Fruit fly (Drosophila melanogaster): ENCODE data around the gene SCAR.

SCAR gene

DNA sequence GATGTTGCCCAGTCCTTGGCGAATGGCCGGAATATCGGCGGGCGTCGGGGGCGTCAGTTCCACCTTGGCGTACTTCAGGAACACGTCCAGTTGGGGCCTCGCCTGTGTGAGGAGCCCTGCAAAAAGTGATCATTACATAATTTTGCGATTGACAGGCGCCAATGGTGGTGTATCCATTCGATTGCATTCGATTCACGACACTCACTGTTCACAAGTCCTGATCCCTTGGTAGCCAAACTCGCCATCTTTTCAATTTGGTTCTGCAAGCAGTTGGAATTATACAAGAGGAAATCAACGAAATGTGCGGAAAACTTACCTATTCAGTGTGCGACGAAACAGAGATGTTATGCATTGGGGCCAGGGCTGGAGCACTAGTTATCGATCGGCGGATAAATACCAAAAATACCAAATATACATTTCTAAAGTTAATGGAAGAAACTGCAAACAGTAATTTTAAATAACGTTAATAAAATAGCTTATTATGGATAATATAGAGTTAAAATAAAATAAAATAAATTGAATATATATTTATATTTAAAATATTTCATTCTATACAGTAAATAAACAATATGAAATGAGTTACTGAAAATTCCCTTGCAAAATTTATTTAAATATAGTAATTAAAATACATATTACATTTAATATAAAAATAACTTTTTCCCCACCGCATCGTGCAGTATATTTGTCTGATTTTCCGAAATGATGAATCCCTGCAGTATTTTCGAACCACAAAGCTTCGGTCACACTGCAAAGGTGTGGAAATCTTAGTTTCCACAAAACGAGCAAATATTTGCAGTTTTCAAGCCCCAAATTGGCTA, at the start of gene SCAR, which contains the start of gene ATPsynG:
Gene SCAR (plus strand): TSS at position 727 of the 818 bp plus-strand sequence.
Gene ATPsynG (minus strand): TSS at position 354 of the 818 bp plus-strand sequence.
- TF ChIP-seq CG8478 (optimal IDR thresholded peaks at IDR 0.05) (no peak), CTCF (optimal IDR thresholded peaks at IDR 0.05) (peak; percentile 17 to 21)

DNA sequence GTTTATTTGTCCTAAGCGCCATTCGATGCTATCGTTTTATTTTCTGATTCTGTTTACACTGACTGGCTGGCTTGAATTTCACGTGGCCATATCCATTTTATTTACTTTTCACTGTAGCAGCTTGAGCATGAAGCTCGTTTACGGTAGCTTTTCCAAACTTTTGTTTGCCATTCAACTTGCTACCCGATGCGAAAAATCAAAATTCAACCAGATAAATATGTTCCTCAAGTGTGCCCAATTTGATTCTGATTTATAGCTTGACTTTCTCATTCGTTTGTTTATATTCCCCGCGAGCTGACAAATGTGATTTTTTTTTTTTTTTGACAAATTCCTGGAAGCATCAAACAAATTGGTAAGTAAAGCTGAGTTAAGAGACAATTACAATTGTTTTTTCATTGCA, 40.2 kb upstream of the SCAR start, which contains the start of gene CG14072:
Gene CG14072 (plus strand): TSS at position 301 of the 400 bp plus-strand sequence.
- TF ChIP-seq CG8478 (optimal IDR thresholded peaks at IDR 0.05): no peak
- TF ChIP-seq CTCF (optimal IDR thresholded peaks at IDR 0.05): no peak

DNA sequence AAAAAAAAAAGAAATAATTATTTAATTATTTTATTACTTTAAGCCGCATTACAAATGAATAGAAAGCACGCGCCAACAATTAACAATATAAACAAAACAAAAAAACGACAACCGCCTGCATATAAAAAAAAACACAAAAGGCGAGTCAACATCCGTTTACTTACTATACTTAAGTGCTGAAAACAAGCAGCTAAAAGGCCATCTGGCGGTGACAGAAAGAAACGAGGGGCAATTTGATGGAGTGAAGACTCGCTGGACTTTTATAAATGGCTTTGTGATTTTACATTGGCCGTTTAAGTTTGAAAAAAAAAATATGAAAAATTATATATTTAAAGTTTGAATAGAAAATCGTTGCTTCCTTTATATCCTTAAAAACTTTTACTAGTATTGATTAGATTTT, 36.4 kb upstream of the SCAR start:
- TF ChIP-seq CTCF (optimal IDR thresholded peaks at IDR 0.05) (peak in 1 of 2 experiments; percentile 67), CG8478 (optimal IDR thresholded peaks at IDR 0.05) (no peak)

DNA sequence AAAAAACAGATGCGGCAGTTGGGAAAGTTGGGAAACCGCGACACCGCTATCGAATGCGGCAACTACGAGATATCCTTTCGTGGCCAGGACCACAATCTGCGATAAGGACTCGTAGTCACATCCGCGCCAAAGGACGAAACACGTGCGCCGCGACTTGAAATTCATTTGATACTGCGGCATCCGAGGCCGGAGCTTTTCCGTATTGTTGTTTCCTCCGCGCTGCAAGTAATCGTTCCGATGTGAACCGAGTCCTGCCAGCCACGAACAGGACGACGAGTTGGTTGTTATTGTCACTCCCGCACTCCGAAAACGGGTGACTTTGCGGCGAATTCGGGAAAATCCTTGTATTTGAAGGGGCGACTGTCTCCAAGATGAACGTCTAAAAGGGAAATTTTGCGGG, 12.6 kb upstream of the SCAR start, which contains the start of gene dpr2:
Gene dpr2 (minus strand): TSS at position 175 of the 400 bp plus-strand sequence.
- TF ChIP-seq CTCF (optimal IDR thresholded peaks at IDR 0.05) (no peak), CG8478 (optimal IDR thresholded peaks at IDR 0.05) (no peak)

DNA sequence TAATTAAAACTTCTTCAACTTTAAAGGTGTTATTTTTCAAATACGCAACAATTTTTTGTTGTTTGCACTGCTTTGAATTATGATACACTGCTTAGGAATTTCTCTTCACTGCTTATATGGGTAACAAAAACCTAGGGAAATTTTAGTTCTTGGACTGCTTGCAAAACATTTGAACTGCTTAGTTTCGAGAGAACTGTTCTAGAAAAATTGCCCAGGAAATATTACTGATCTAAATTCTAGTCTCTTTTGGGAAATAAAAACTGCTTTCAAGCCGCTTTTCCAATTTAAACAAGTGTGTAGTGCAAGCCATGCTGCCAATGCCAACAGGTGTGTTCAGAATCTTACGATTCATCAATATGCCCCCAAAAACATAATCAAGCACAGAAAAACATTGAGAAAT, 12.1 kb upstream of the SCAR start:
- TF ChIP-seq CTCF (optimal IDR thresholded peaks at IDR 0.05) (peak; percentile 1 to 59), CG8478 (optimal IDR thresholded peaks at IDR 0.05) (no peak)

DNA sequence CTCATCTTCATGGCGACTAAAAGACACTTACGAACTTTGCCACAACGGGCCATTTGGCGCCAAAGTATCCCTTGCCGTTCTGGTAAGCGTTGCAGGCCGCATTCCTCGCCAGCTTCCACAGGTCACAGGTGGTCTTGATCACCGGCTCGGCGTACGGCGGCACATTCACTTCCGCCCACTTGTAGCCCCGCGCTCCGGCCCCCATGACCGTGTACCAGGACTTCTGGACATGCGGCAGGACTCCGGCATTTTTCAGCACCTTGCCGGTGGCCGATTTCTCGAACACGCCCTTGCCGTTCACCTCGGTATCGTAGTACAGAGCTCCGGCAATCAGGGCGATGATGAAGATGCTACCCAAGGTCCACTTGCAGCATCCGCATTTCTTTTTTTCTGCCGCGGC, 10.6 kb upstream of the SCAR start:
- no peak for TF ChIP-seq CTCF (optimal IDR thresholded peaks at IDR 0.05)
- TF ChIP-seq CG8478 (optimal IDR thresholded peaks at IDR 0.05): no peak

DNA sequence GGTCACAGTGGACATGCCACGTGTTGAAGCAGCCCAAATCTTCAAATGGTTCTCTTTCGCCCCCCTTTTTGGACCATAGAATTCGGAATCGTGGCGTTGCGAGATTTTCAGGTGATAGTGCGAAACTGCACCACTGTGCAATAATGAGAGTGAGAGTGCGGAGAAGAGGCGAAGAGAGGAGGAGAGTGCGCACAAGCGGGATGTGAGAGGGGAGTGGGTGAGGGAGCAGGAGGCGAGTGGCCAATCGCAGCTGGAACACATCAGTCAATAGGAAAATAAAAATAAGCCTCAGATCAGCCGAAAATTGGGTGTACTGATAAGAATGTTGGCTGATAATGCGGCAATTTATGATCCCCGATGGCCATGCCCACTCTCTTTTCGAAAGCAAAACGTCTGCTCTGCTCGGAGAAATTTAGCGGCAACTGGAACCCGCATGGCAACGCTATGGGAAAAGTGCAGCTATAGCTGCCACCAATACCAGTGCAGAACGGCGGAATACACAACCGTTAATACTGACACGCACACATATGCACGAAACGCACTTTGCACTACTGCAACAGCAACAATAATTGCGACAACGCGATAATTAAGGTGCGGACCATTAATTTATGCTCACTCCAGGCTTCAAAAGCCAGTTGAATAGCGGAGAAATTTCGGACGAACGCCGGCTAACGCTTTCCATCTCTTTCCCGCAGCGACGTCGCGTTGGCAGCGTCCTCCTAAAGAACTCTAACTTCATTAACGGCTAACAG, 9.1 kb upstream of the SCAR start:
- TF ChIP-seq CTCF (optimal IDR thresholded peaks at IDR 0.05) (no peak), CG8478 (optimal IDR thresholded peaks at IDR 0.05) (no peak)

DNA sequence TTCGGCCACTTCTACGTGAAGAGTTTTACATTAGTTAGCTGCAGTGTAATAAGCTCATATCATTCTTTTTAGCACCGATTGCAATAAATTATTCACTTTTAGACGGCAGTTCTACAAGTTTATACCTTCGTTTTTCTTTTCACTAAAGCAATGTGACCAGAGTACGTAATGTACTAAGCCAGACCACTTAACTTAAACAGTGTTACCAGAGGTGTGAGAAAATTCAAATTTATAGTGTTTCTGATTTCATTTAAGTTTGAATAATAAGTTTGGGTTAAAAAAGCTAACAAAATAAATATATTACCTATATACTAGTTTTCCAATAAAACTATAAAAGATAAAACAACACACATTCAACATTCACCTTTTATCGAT, 8.6 kb upstream of the SCAR start:
- no peak for TF ChIP-seq CG8478 (optimal IDR thresholded peaks at IDR 0.05)
- no peak for TF ChIP-seq CTCF (optimal IDR thresholded peaks at IDR 0.05)

DNA sequence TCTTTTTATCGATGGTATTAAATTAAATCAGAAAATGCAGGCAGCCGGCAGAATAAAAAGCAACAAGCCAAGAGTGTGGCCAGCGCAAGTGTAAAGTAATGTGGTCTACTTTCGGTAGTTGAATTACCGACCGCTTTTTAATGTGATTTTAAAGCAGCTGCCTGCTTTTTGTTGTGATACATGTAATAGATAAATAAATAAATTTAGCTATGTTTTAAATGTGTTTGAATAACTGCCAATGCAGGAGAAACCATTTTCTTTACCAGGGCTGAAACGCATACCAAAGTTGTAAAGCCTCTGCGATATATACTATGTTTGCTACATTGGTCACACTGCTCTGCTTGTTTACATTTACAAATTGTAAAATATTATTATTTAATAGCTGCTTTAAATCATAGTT, 6.4 kb upstream of the SCAR start, which contains the start of the genes Tmem214 and YL-1:
Gene Tmem214 (minus strand): TSS at position 142 of the 400 bp plus-strand sequence.
Gene YL-1 (plus strand): TSS at position 310 of the 400 bp plus-strand sequence.
- TF ChIP-seq CG8478 (optimal IDR thresholded peaks at IDR 0.05) (no peak), CTCF (optimal IDR thresholded peaks at IDR 0.05) (no peak)

DNA sequence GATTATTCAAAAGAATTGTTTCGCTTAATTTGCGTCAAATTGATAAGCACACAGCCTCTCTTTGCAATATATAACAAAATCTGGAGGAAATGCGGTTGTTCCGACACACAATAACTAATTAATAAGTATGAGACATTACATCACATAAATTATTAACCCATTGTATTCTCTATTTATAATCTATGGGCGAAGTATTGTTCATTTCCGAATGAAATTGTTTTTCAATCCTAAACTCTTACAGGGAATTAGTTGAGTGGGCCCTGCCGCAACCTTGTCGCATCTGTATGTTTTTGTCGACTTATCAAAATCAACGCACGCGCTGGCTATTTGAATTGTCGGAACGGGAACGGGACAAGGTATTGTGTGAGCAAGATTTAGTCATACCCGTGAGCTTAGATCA, 4.3 kb upstream of the SCAR start, which contains the start of gene CG16743:
Gene CG16743 (plus strand): TSS at position 57 of the 400 bp plus-strand sequence.
- no peak for TF ChIP-seq CTCF (optimal IDR thresholded peaks at IDR 0.05)
- no peak for TF ChIP-seq CG8478 (optimal IDR thresholded peaks at IDR 0.05)

DNA sequence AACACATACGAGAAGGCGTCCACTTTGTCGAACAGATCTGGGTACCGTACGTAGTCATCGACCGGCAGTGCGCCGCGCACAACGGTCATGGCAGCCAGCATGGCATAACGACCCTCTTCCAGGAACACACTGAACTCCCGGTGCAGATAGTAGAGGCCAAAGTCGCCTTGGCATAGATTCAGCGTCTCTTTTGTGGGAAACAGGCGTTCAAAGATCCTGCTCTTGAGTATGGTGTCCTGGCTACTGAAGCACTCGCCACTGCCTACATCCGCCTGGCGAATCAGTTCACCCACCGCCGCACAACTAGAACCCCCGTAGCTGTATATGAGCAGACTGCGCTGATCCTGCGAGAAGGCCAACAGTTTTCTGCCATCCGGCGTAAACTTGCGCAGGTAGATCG, 1.9 kb upstream of the SCAR start:
- no peak for TF ChIP-seq CTCF (optimal IDR thresholded peaks at IDR 0.05)

DNA sequence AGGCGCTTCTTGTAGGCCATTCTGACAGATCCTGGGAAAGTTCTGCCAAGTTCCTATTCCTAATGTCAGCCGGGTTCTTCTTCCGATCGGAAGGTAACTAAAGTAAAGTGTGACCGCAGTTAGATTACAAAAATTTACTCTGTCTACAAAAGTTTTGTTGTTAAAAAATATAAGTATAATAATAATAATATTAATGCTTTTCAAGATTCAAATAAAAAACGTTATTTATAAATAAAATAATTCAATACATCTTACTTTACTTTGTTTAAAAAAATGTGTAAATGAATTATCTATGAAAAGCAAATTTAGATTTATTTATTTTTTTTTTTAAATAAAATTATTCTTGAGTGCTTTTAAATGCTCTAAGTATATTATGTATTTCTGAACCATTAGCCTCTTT, 1.4 kb upstream of the SCAR start, which contains the start of gene abo:
Gene abo (minus strand): TSS at position 101 of the 400 bp plus-strand sequence.
- TF ChIP-seq CG8478 (optimal IDR thresholded peaks at IDR 0.05) (no peak), CTCF (optimal IDR thresholded peaks at IDR 0.05) (no peak)

DNA sequence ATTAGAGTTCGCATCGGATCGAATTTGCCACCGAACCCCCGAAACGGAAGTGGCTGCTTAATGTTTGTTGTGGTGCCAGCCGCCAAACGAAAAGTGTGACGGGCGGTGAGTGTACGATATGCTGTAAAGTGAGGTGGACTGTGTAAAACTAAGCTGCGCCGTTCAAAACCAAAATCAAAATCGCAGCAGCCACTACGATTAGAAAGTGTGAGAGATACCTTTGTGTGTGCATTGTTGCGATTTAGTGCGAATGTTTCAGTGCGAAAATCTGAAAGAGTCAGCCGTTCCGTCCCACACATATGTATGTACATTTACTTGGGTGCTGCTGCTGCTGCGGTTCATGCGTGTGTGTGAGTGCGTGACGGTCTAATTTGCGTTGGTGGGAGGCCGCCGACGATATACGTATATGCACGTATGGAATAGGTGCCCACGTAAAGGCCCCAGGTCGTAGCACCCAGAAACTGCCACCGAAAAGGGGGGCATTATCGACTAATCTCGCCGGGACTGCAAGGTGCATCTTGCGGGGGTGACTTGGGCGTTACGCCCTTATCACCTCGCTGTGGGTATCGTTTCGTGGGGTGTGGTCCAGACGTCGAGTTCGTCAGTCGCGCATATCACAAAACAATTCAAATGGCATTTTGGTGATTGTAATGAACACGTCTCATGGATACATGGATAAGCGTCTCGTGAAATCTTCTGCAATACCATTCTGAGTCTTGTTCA, 453 bp downstream of the SCAR start:
- TF ChIP-seq CTCF (optimal IDR thresholded peaks at IDR 0.05) (no peak), CG8478 (optimal IDR thresholded peaks at IDR 0.05) (no peak)

DNA sequence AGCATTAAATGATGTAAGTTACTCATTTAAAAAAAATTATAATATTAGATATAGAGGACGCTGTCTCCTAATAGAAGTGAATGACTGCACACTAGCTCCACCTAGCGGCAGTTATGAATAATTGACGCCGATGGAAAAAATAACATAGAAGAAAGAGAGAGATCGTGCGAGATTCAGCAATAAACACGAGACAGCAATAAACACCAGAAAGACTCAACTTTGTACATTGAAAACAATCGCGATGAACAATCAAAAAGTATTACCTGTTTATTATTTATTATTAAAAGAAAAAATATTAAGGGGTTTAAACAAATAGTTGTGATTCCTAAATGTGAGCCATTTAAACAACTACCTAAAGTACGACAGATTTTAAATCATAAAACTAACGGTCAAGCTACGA, 9.6 kb downstream of the SCAR start:
- TF ChIP-seq CG8478 (optimal IDR thresholded peaks at IDR 0.05) (no peak), CTCF (optimal IDR thresholded peaks at IDR 0.05) (peak; percentile 49 to 91)

DNA sequence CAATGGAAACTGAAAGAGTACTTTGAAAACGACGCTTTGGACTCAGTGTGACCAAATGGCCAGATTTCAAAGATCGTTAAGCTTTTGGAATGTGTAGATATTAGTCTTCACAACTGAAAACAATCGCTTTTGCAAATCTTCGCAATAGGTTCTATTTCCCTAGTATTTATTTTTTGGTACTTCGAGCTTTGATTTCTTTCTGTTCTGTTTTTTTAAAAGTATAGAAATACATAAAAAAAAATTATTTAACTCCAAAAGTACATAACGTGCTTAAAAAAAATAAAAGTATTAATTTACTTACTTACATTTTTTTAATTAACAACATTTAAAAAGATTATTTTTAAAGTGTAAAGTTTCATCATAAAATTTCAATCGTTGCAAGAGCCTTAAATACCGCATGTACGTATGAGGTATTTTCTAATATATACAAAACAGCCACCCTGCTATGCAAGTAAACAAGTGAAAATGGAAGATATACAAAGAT, 10.8 kb downstream of the SCAR start, which contains the start of the genes piwi and CG12253:
Gene piwi (minus strand): TSS at position 51 of the 484 bp plus-strand sequence.
Gene CG12253 (plus strand): TSS at position 437 of the 484 bp plus-strand sequence.
- TF ChIP-seq CG8478 (optimal IDR thresholded peaks at IDR 0.05): no peak
- TF ChIP-seq CTCF (optimal IDR thresholded peaks at IDR 0.05): no peak
